Worm (Caenorhabditis elegans): ENCODE measurements around the gene srbc-54.

- no peak for TF ChIP-seq ceh-9 (tag; optimal IDR thresholded peaks at IDR 0.05)
- no peak for TF ChIP-seq rnt-1 (tag; optimal IDR thresholded peaks at IDR 0.05)
- TF ChIP-seq nhr-11 (tag; optimal IDR thresholded peaks at IDR 0.05) = no peak
- TF ChIP-seq ahr-1 (tag; optimal IDR thresholded peaks at IDR 0.05) = no peak
- no peak for TF ChIP-seq fkh-10 (GFP tag; optimal IDR thresholded peaks at IDR 0.05)
- no peak for TF ChIP-seq ceh-31 (tag; optimal IDR thresholded peaks at IDR 0.05)
Measured at ce11 chrV:15841095-15841494, 7.6 kb upstream of the srbc-54 start, which contains the start of gene srh-149.

Measured in whole organism, late embryonic.